Worm (Caenorhabditis elegans) whole organism, L4 larva: ENCODE results near the gene cdka-1.

Experiments used
- ceh-28 ChIP-seq: fragments of 150-350 bp; optimal IDR thresholded peaks from 2 replicates; lab custom pipeline; 2014; ENCODE audit warnings: missing biosample characterization, missing genetic modification reagents, missing genetic modification characterization
- daf-19 ChIP-seq: fragments of 200-800 bp; sonication (Bioruptor generic); conservative IDR thresholded peaks from 2 replicates; pipeline ENCODE4 v1.3.6; 2022; ENCODE audit warnings: missing genetic modification characterization, missing compliant biosample characterization
- lin-15B ChIP-seq: fragments of 150-350 bp; sonication (generic microtip); optimal IDR thresholded peaks from 3 replicates; lab custom pipeline; 2014; ENCODE audit warnings: missing biosample characterization, missing genetic modification characterization
- nhr-10 ChIP-seq: fragments of 150-350 bp; optimal IDR thresholded peaks from 2 replicates; lab custom pipeline; 2014; ENCODE audit warnings: missing biosample characterization, missing genetic modification characterization
- nhr-76 ChIP-seq: fragments of 150-350 bp; optimal IDR thresholded peaks from 2 replicates; lab custom pipeline; 2014; ENCODE audit warnings: missing biosample characterization, missing genetic modification characterization

ce11 chrIII:4622375-4623130, 36.0 kb upstream of the cdka-1 start, which contains the start of gene lron-5:
- TF ChIP-seq nhr-76 (tag; lab: Kevin White, UChicago): no peak
- TF ChIP-seq nhr-10 (tag; lab: Kevin White, UChicago): no peak
- TF ChIP-seq daf-19 (GFP tag; lab: Robert Waterston, UW): no peak
- no peak for TF ChIP-seq ceh-28 (tag; lab: Kevin White, UChicago)
- TF ChIP-seq lin-15B (tag; lab: Kevin White, UChicago): no peak
